Worm (Caenorhabditis elegans): ENCODE data around the gene B0285.3.

- no peak for TF ChIP-seq ceh-82 (tag; optimal IDR thresholded peaks at IDR 0.05)
- TF ChIP-seq nhr-76 (tag; optimal IDR thresholded peaks at IDR 0.05), result no peak
- no peak for TF ChIP-seq snpc-4 (tag; optimal IDR thresholded peaks at IDR 0.05)
- TF ChIP-seq ztf-11 (tag; optimal IDR thresholded peaks at IDR 0.05), result no peak
- no peak for TF ChIP-seq nhr-43 (tag; optimal IDR thresholded peaks at IDR 0.05; ENCODE audit: poor library complexity, severe bottlenecking)
- TF ChIP-seq daf-12 (tag; optimal IDR thresholded peaks at IDR 0.05), result no peak
Measured at ce11 chrIII:4370585-4370984, 27.4 kb upstream of the B0285.3 start, which contains the start of gene ckb-3.

All from whole organism, L3 larva.